Worm (Caenorhabditis elegans): ENCODE measurements around the gene sru-12.

- TF ChIP-seq egl-27 (tag; optimal IDR thresholded peaks at IDR 0.05) = no peak
- no peak for TF ChIP-seq unc-62 (GFP tag; optimal IDR thresholded peaks at IDR 0.05)
- no peak for TF ChIP-seq ceh-82 (tag; optimal IDR thresholded peaks at IDR 0.05)
These were observed 49.6 kb downstream of the sru-12 start for ce11 chrIV:13632613-13633012.

Measured in whole organism, L3 larva.